Fruit fly (Drosophila melanogaster): ENCODE data around the gene CG43815.

CG43815 gene

DNA sequence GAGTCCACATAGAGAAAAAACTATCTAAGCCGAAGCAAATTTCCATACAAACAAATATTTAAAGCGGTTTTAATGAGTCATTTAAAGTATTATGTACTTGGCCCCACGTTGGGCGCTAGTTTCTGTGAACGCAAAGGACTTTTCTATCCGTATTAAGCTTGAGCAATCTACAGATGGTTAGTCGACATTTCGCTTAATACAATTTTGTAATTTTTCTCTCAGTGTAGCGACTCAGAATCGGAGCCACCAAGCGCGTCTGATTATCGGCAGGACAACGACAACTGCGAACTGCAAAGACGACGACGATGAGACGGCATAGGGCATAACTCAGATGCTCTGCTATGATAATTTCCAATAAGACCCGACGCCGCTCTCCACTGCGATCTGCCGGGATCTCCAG lies 13.6 kb upstream of the CG43815 start (continued):
- TF ChIP-seq Smox (GFP tag; optimal IDR thresholded peaks at IDR 0.05) (peak; percentile 8), Eip93F (GFP tag; optimal IDR thresholded peaks at IDR 0.05) (no peak), Eip75B (GFP tag; optimal IDR thresholded peaks at IDR 0.05) (peak; percentile 41), CG34406 (GFP tag; optimal IDR thresholded peaks at IDR 0.05) (peak; percentile 14), CG6854 (GFP tag; optimal IDR thresholded peaks at IDR 0.05) (no peak), CG1621 (tag; optimal IDR thresholded peaks at IDR 0.05) (peak; percentile 40), fd59A (GFP tag; optimal IDR thresholded peaks at IDR 0.05) (peak; percentile 58), CG6792 (GFP tag; optimal IDR thresholded peaks at IDR 0.05) (peak; percentile 44)

DNA sequence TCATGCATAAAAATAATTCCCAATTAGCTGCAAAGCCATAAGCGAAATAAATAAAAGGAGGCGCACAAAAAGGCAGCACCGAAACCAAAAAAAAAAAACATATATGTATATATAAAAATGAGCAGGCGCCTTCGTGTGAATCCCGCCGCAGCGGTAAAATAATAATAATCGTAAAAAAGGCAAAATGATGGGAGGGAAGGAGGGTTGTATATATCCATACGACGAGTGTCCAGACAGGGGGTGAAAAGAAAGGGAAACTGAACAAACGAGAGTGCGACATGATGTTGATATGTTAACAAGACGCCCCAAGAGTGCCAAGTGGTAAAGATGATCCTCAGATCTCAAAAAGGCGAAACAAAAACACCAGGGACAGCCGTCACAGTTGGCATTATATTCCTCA lies 11.5 kb upstream of the CG43815 start:
- TF ChIP-seq Blimp-1 (GFP tag; optimal IDR thresholded peaks at IDR 0.05) (peak; percentile 64), Eip78C (GFP tag) (peak; percentile 29), svp (GFP tag) (peak; percentile 44), CG6792 (GFP tag; optimal IDR thresholded peaks at IDR 0.05) (no peak)

DNA sequence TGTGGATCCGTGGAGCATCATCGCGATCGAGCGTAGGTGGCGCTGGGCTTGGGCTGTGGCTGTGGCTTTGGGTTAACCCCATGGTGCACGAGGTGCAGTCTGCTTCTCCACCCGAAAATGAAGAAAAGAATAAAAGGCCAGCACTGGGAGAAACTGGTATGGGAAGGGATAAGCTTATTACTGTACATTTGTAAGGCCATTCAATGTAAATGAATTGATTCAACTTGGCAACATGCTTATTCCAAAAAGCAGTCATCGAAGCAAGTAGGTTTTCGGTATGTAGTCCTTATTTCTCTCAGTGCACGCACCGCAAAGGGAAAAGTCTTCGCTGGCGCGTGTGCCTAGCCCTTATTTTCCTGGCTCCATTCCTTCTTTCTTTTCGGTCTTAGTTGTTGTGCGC lies 9.5 kb upstream of the CG43815 start:
- TF ChIP-seq svp (GFP tag): peak; percentile 90
- TF ChIP-seq Ets21C (GFP tag; optimal IDR thresholded peaks at IDR 0.05): peak; percentile 55
- TF ChIP-seq salr (GFP tag; optimal IDR thresholded peaks at IDR 0.05): peak in 1 of 2 experiments; percentile 22
- peak; percentile 72 for TF ChIP-seq lz (GFP tag; optimal IDR thresholded peaks at IDR 0.05)
- peak; percentile 79 for TF ChIP-seq CG6163 (GFP tag; IDR thresholded peaks at IDR 0.05)
- peak; percentile 58 for TF ChIP-seq CG8119 (GFP tag; IDR thresholded peaks at IDR 0.05)
- peak; percentile 38 to 41 for TF ChIP-seq ss (GFP tag; optimal IDR thresholded peaks at IDR 0.05)
- 0 out of 3 replicates have a peak, but pooled peaks have one; percentile 33 for TF ChIP-seq eg (GFP tag; IDR thresholded peaks at IDR 0.05)
- TF ChIP-seq CG6854 (GFP tag; optimal IDR thresholded peaks at IDR 0.05): no peak
- TF ChIP-seq CG6808 (GFP tag; optimal IDR thresholded peaks at IDR 0.05): peak; percentile 56
- TF ChIP-seq CG1621 (tag; optimal IDR thresholded peaks at IDR 0.05): peak; percentile 56
- peak; percentile 30 for TF ChIP-seq CG8632 (GFP tag; optimal IDR thresholded peaks at IDR 0.05)
- peak; percentile 75 for TF ChIP-seq CG3919 (GFP tag; optimal IDR thresholded peaks at IDR 0.05)
- peak; percentile 9 for TF ChIP-seq CG8319 (GFP tag; optimal IDR thresholded peaks at IDR 0.05)
- peak; percentile 35 for TF ChIP-seq acj6 (GFP tag; optimal IDR thresholded peaks at IDR 0.05)
- TF ChIP-seq Blimp-1 (GFP tag; optimal IDR thresholded peaks at IDR 0.05): no peak
- no peak for TF ChIP-seq Lpt (GFP tag; optimal IDR thresholded peaks at IDR 0.05)
- peak; percentile 59 for TF ChIP-seq Sox102F (GFP tag; optimal IDR thresholded peaks at IDR 0.05)
- peak; percentile 4 for TF ChIP-seq Sox15 (GFP tag; optimal IDR thresholded peaks at IDR 0.05)
- TF ChIP-seq CG31627 (GFP tag; optimal IDR thresholded peaks at IDR 0.05): peak; percentile 66
- TF ChIP-seq Sox14 (GFP tag; optimal IDR thresholded peaks at IDR 0.05): peak; percentile 71
- TF ChIP-seq CG6276 (GFP tag; optimal IDR thresholded peaks at IDR 0.05): no peak
- TF ChIP-seq CG9139 (GFP tag; optimal IDR thresholded peaks at IDR 0.05): peak; percentile 12
- TF ChIP-seq Ets96B (tag; optimal IDR thresholded peaks at IDR 0.05): peak; percentile 56
- TF ChIP-seq vri (GFP tag; optimal IDR thresholded peaks at IDR 0.05): peak; percentile 31
- TF ChIP-seq CG34406 (GFP tag; optimal IDR thresholded peaks at IDR 0.05): peak; percentile 34
- TF ChIP-seq Eip93F (GFP tag; optimal IDR thresholded peaks at IDR 0.05): no peak
- TF ChIP-seq CG10631 (GFP tag; optimal IDR thresholded peaks at IDR 0.05): peak; percentile 71
- peak; percentile 58 for TF ChIP-seq CG3032 (tag; optimal IDR thresholded peaks at IDR 0.05)
- peak; percentile 39 for TF ChIP-seq CG7368 (GFP tag; optimal IDR thresholded peaks at IDR 0.05)
- TF ChIP-seq topi (GFP tag; optimal IDR thresholded peaks at IDR 0.05): peak; percentile 70
- TF ChIP-seq OdsH (GFP tag; optimal IDR thresholded peaks at IDR 0.05): peak; percentile 58
- no peak for TF ChIP-seq fd85E (GFP tag; optimal IDR thresholded peaks at IDR 0.05)
- TF ChIP-seq CG15336 (GFP tag; IDR thresholded peaks at IDR 0.05): peak; percentile 41; the same call in 1 of the 2 replicates
- peak; percentile 72 for TF ChIP-seq Hr39 (GFP tag; optimal IDR thresholded peaks at IDR 0.05)
- TF ChIP-seq Hr4 (GFP tag; optimal IDR thresholded peaks at IDR 0.05): peak; percentile 15
- peak; percentile 2 for TF ChIP-seq net (GFP tag; optimal IDR thresholded peaks at IDR 0.05)
- no peak for TF ChIP-seq dac (GFP tag; optimal IDR thresholded peaks at IDR 0.05)
- TF ChIP-seq fkh (GFP tag; optimal IDR thresholded peaks at IDR 0.05): no peak
- no peak for TF ChIP-seq CG4318 (GFP tag; optimal IDR thresholded peaks at IDR 0.05)
- TF ChIP-seq CG6792 (GFP tag; optimal IDR thresholded peaks at IDR 0.05): peak; percentile 58
- TF ChIP-seq Eip78C (GFP tag): peak; percentile 80
- TF ChIP-seq CG11902 (GFP tag; optimal IDR thresholded peaks at IDR 0.05): peak; percentile 20
- TF ChIP-seq Eip75B (GFP tag; optimal IDR thresholded peaks at IDR 0.05): peak; percentile 44
- TF ChIP-seq Smox (GFP tag; optimal IDR thresholded peaks at IDR 0.05): peak; percentile 60
- TF ChIP-seq Met (GFP tag; optimal IDR thresholded peaks at IDR 0.05): peak; percentile 60

Measured in whole organism, prepupa.